Fruit fly (Drosophila melanogaster) whole organism, embryonic: ENCODE measurements around the gene Ccn.

Source experiments
- B-H2 ChIP-seq: fragments of 200-800 bp; sonication (Bioruptor generic); optimal IDR thresholded peaks from 2 replicates; lab custom pipeline; 2018; ENCODE audit warnings: missing biosample characterization, mild to moderate bottlenecking, missing genetic modification characterization
- BEAF-32 ChIP-seq: fragments of 200-800 bp; sonication (Bioruptor generic); optimal IDR thresholded peaks from 3 replicates; lab custom pipeline; 2017; ENCODE audit warnings: missing biosample characterization, missing genetic modification characterization, mild to moderate bottlenecking, moderate library complexity, missing genetic modification reagents
- CG11247 ChIP-seq: fragments of 200-800 bp; sonication (Bioruptor generic); IDR thresholded peaks from 2 replicates; pipeline ENCODE4 v1.3.6; 2022; ENCODE audit warnings: missing biosample characterization, missing genetic modification characterization
- CG12391 ChIP-seq: fragments of 200-800 bp; sonication (Bioruptor generic); optimal IDR thresholded peaks from 3 replicates; lab custom pipeline; 2018; ENCODE audit warnings: missing biosample characterization, mild to moderate bottlenecking, missing genetic modification characterization, moderate library complexity
- CG12744 ChIP-seq: fragments of 200-800 bp; sonication (Bioruptor generic); optimal IDR thresholded peaks from 2 replicates; lab custom pipeline; 2016; ENCODE audit warnings: missing biosample characterization, missing genetic modification characterization
- CG13775 ChIP-seq: fragments of 200-800 bp; sonication (Bioruptor generic); optimal IDR thresholded peaks from 3 replicates; lab custom pipeline; 2017; ENCODE audit warnings: missing biosample characterization, mild to moderate bottlenecking, missing genetic modification characterization
- CG14860 ChIP-seq: fragments of 200-800 bp; sonication (Bioruptor generic); IDR thresholded peaks from 3 replicates; pipeline ENCODE4 v1.3.6; 2022; ENCODE audit warnings: missing biosample characterization, missing genetic modification characterization; ENCODE audit not compliant: partially characterized antibody
- CG16815 ChIP-seq: fragments of 200-800 bp; sonication (Bioruptor generic); optimal IDR thresholded peaks from 3 replicates; lab custom pipeline; 2017; ENCODE audit warnings: missing biosample characterization, mild to moderate bottlenecking, missing genetic modification characterization
- CG2129 ChIP-seq: fragments of 200-800 bp; sonication (Bioruptor generic); IDR thresholded peaks from 2 replicates; pipeline ENCODE4 v1.3.6; 2022; ENCODE audit warnings: missing biosample characterization, missing genetic modification characterization; ENCODE audit not compliant: partially characterized antibody
- CG31224 ChIP-seq: fragments of 200-800 bp; sonication (Bioruptor generic); IDR thresholded peaks from 2 replicates; pipeline ENCODE4 v1.3.6; 2022; ENCODE audit warnings: missing biosample characterization, missing genetic modification characterization
- CG33213 ChIP-seq: fragments of 200-800 bp; sonication (Bioruptor generic); optimal IDR thresholded peaks from 3 replicates; lab custom pipeline; 2016; ENCODE audit warnings: missing biosample characterization, missing genetic modification characterization
- CG3838 ChIP-seq: fragments of 200-800 bp; sonication (Bioruptor generic); optimal IDR thresholded peaks from 3 replicates; lab custom pipeline; 2016; ENCODE audit warnings: missing biosample characterization, missing genetic modification characterization
- CG3847 ChIP-seq: fragments of 200-800 bp; sonication (Bioruptor generic); IDR thresholded peaks from 2 replicates; pipeline ENCODE4 v1.3.6; 2022; ENCODE audit warnings: missing biosample characterization, missing genetic modification characterization
- CG4360 ChIP-seq: fragments of 200-800 bp; sonication (Bioruptor generic); IDR thresholded peaks from 2 replicates; pipeline ENCODE4 v1.3.6; 2022; ENCODE audit warnings: missing biosample characterization, missing genetic modification characterization
- CG4820 ChIP-seq: fragments of 200-800 bp; sonication (Bioruptor generic); optimal IDR thresholded peaks from 3 replicates; lab custom pipeline; 2016; ENCODE audit warnings: missing biosample characterization, missing genetic modification characterization
- CG8478 ChIP-seq: fragments of >200 bp; optimal IDR thresholded peaks from 2 replicates; lab custom pipeline; 2018
- CkIIα-i1 ChIP-seq: fragments of 200-800 bp; sonication (Bioruptor generic); IDR thresholded peaks from 2 replicates; pipeline ENCODE4 v1.3.6; 2022; ENCODE audit warnings: missing biosample characterization, missing genetic modification characterization
- CrebB ChIP-seq: fragments of 200-800 bp; sonication (Bioruptor generic); optimal IDR thresholded peaks from 3 replicates; lab custom pipeline; 2018; ENCODE audit warnings: missing biosample characterization, mild to moderate bottlenecking, missing genetic modification characterization
- Dad ChIP-seq: fragments of 200-800 bp; sonication (Bioruptor generic); optimal IDR thresholded peaks from 3 replicates; lab custom pipeline; 2016; ENCODE audit warnings: missing biosample characterization, missing genetic modification characterization
- Dfd ChIP-seq, 2 experiments: fragments of >200 bp; optimal IDR thresholded peaks; 2 replicates each; lab custom pipeline; 2017; ENCODE audit warnings: missing biosample characterization in 2 of 2, missing genetic modification characterization in 2 of 2
- Dip3 ChIP-seq: fragments of 200-800 bp; sonication (Bioruptor generic); optimal IDR thresholded peaks from 3 replicates; lab custom pipeline; 2016; ENCODE audit warnings: missing biosample characterization, missing genetic modification characterization
- Fer1 ChIP-seq: fragments of 200-800 bp; sonication (Bioruptor generic); optimal IDR thresholded peaks from 2 replicates; lab custom pipeline; 2017; ENCODE audit warnings: missing biosample characterization, mild to moderate bottlenecking, missing genetic modification characterization
- HLH4C ChIP-seq: fragments of 200-800 bp; sonication (Bioruptor generic); IDR thresholded peaks from 3 replicates; pipeline ENCODE4 v1.3.6; 2022; ENCODE audit warnings: missing biosample characterization, missing genetic modification characterization; ENCODE audit not compliant: partially characterized antibody
- Hand ChIP-seq: fragments of 200-800 bp; sonication (Bioruptor generic); optimal IDR thresholded peaks from 2 replicates; lab custom pipeline; 2017; ENCODE audit warnings: mild to moderate bottlenecking, missing biosample characterization, missing genetic modification reagents, missing genetic modification characterization
- Hsf ChIP-seq: fragments of 200-800 bp; sonication (Bioruptor generic); optimal IDR thresholded peaks from 3 replicates; lab custom pipeline; 2016; ENCODE audit warnings: missing biosample characterization, missing genetic modification characterization
- Kr ChIP-seq: fragments of 200-800 bp; sonication (Bioruptor generic); optimal IDR thresholded peaks from 2 replicates; lab custom pipeline; 2017; ENCODE audit warnings: missing biosample characterization, mild to moderate bottlenecking, missing genetic modification characterization
- Mad ChIP-seq: fragments of 200-800 bp; sonication (Bioruptor generic); optimal IDR thresholded peaks from 2 replicates; lab custom pipeline; 2016; ENCODE audit warnings: missing biosample characterization, missing genetic modification characterization
- Meics ChIP-seq: fragments of 200-800 bp; sonication (Bioruptor generic); optimal IDR thresholded peaks from 2 replicates; lab custom pipeline; 2017; ENCODE audit warnings: missing biosample characterization, mild to moderate bottlenecking, missing genetic modification characterization
- Nf-YA ChIP-seq: fragments of 200-800 bp; sonication (Bioruptor generic); IDR thresholded peaks from 2 replicates; pipeline ENCODE4 v1.3.6; 2022; ENCODE audit warnings: missing biosample characterization, missing genetic modification characterization
- NfI ChIP-seq: fragments of 200-800 bp; sonication (Bioruptor generic); optimal IDR thresholded peaks from 3 replicates; lab custom pipeline; 2018; ENCODE audit warnings: missing biosample characterization, mild to moderate bottlenecking, missing genetic modification characterization, moderate library complexity
- Pdp1 ChIP-seq, 2 experiments: fragments of 200-800 bp; sonication (Bioruptor generic); optimal IDR thresholded peaks; 3 replicates each; lab custom pipeline; 2016; ENCODE audit warnings: missing biosample characterization in 2 of 2, missing genetic modification characterization in 2 of 2, mild to moderate bottlenecking in 1 of 2, moderate library complexity in 1 of 2
- Sry-β ChIP-seq: fragments of 200-800 bp; sonication (Bioruptor generic); optimal IDR thresholded peaks from 2 replicates; lab custom pipeline; 2018; ENCODE audit warnings: missing biosample characterization, mild to moderate bottlenecking, missing genetic modification characterization, moderate library complexity
- al ChIP-seq: fragments of 200-800 bp; sonication (Bioruptor generic); IDR thresholded peaks from 2 replicates; pipeline ENCODE4 v1.3.6; 2022; ENCODE audit warnings: missing biosample characterization, missing genetic modification characterization
- bsh ChIP-seq, 2 experiments: fragments of 200-800 bp; sonication (Bioruptor generic); optimal IDR thresholded peaks; 2 replicates each; lab custom pipeline; 2017 to 2018; ENCODE audit warnings: mild to moderate bottlenecking in 2 of 2, missing biosample characterization in 2 of 2, missing genetic modification characterization in 2 of 2, moderate library complexity in 1 of 2
- chm ChIP-seq: fragments of 200-800 bp; sonication (Bioruptor generic); IDR thresholded peaks from 2 replicates; pipeline ENCODE4 v1.3.6; 2022; ENCODE audit warnings: missing biosample characterization, missing genetic modification characterization
- ci ChIP-seq: fragments of 200-800 bp; sonication (Bioruptor generic); IDR thresholded peaks from 3 replicates; pipeline ENCODE4 v1.3.6; 2022; ENCODE audit warnings: missing biosample characterization, missing genetic modification characterization
- en ChIP-seq: fragments of 200-800 bp; sonication (Bioruptor generic); optimal IDR thresholded peaks from 2 replicates; lab custom pipeline; 2016; ENCODE audit warnings: missing biosample characterization, missing genetic modification characterization
- eve ChIP-seq, 2 experiments: fragments of >200 bp; optimal IDR thresholded peaks; 2 replicates each; lab custom pipeline; 2017; ENCODE audit warnings: missing biosample characterization in 2 of 2, missing genetic modification characterization in 2 of 2
- eyg ChIP-seq: fragments of 200-800 bp; sonication (Bioruptor generic); optimal IDR thresholded peaks from 3 replicates; lab custom pipeline; 2016; ENCODE audit warnings: missing biosample characterization, missing genetic modification characterization
- fd96Cb ChIP-seq: fragments of 200-800 bp; sonication (Bioruptor generic); optimal IDR thresholded peaks from 2 replicates; lab custom pipeline; 2018; ENCODE audit warnings: missing biosample characterization, mild to moderate bottlenecking, missing genetic modification characterization, moderate library complexity
- gfzf ChIP-seq: fragments of 200-800 bp; sonication (Bioruptor generic); optimal IDR thresholded peaks from 2 replicates; lab custom pipeline; 2016; ENCODE audit warnings: missing biosample characterization, mild to moderate bottlenecking, missing genetic modification characterization, moderate library complexity
- ind ChIP-seq: fragments of 200-800 bp; sonication (Bioruptor generic); optimal IDR thresholded peaks from 3 replicates; lab custom pipeline; 2016; ENCODE audit warnings: missing biosample characterization, missing genetic modification characterization
- lilli ChIP-seq: fragments of 200-800 bp; sonication (Bioruptor generic); optimal IDR thresholded peaks from 3 replicates; lab custom pipeline; 2016; ENCODE audit warnings: missing biosample characterization, missing genetic modification characterization
- mld ChIP-seq: fragments of 200-800 bp; sonication (Bioruptor generic); IDR thresholded peaks from 3 replicates; pipeline ENCODE4 v1.3.6; 2022; ENCODE audit warnings: missing biosample characterization, missing genetic modification characterization; ENCODE audit not compliant: partially characterized antibody
- p53 ChIP-seq: fragments of 200-800 bp; sonication (Bioruptor generic); optimal IDR thresholded peaks from 2 replicates; lab custom pipeline; 2016; ENCODE audit warnings: missing biosample characterization, missing genetic modification characterization
- pros ChIP-seq: fragments of 200-800 bp; sonication (Bioruptor generic); optimal IDR thresholded peaks from 3 replicates; lab custom pipeline; 2019; ENCODE audit warnings: missing biosample characterization, mild to moderate bottlenecking, missing genetic modification characterization, moderate library complexity
- pum ChIP-seq: fragments of 200-800 bp; sonication (Bioruptor generic); optimal IDR thresholded peaks from 2 replicates; lab custom pipeline; 2016; ENCODE audit warnings: missing biosample characterization, missing genetic modification characterization
- so ChIP-seq: fragments of 200-800 bp; sonication (Bioruptor generic); IDR thresholded peaks from 3 replicates; pipeline ENCODE4 v1.3.6; 2022; ENCODE audit warnings: missing biosample characterization, missing genetic modification characterization

Gene Ccn

dm6 chr3L:17757156-17758083 is 67.6 kb downstream of the Ccn start (continued):
- peak; percentile 83 for TF ChIP-seq CG4820 (GFP tag; lab: Kevin White, UChicago)
- TF ChIP-seq Nf-YA (GFP tag; lab: Robert Waterston, UW), result no peak; the same call in 1 of the 2 replicates
- TF ChIP-seq Hsf (GFP tag; lab: Kevin White, UChicago), result peak; percentile 73
- 0 out of 3 replicates have a peak, but pooled peaks have one; percentile 13 for TF ChIP-seq ci (GFP tag; lab: Robert Waterston, UW)
- TF ChIP-seq CG13775 (GFP tag; lab: Kevin White, UChicago), result peak; percentile 86
- TF ChIP-seq CrebB (tag; lab: Kevin White, UChicago), result no peak
- peak; percentile 31; the same call in 1 of the 2 replicates for TF ChIP-seq chm (GFP tag; lab: Robert Waterston, UW)
- TF ChIP-seq Dip3 (GFP tag; lab: Kevin White, UChicago), result no peak
- TF ChIP-seq CG3838, result peak; percentile 38
- peak in 1 of 2 experiments; percentile 88 for TF ChIP-seq bsh (GFP tag; optimal IDR thresholded peaks at IDR 0.05; lab: Kevin White, UChicago)
- 0 out of 2 replicates have a peak, but pooled peaks have one; percentile 23 for TF ChIP-seq CG11247 (GFP tag; lab: Robert Waterston, UW)
- peak; percentile 5 for TF ChIP-seq NfI (GFP tag; lab: Kevin White, UChicago)
- peak; percentile 6 for TF ChIP-seq en
- TF ChIP-seq CG16815 (GFP tag; lab: Kevin White, UChicago), result peak; percentile 86
- TF ChIP-seq al (GFP tag; lab: Robert Waterston, UW), result no peak
- TF ChIP-seq CG14860, result no peak
- no peak for TF ChIP-seq mld (GFP tag; lab: Robert Waterston, UW)
- TF ChIP-seq HLH4C, result no peak; the same call in 2 of the 3 replicates
- TF ChIP-seq lilli (GFP tag; lab: Kevin White, UChicago), result peak; percentile 45
- no peak for TF ChIP-seq p53 (GFP tag; lab: Kevin White, UChicago)
- TF ChIP-seq B-H2 (GFP tag; lab: Kevin White, UChicago), result no peak
- no peak for TF ChIP-seq Fer1 (GFP tag; lab: Kevin White, UChicago)
- no peak for TF ChIP-seq CG31224 (GFP tag; lab: Robert Waterston, UW)
- no peak for TF ChIP-seq BEAF-32
- peak; percentile 35 to 92 for TF ChIP-seq eve (GFP tag; optimal IDR thresholded peaks at IDR 0.05; lab: Kevin White, UChicago)
- peak; percentile 36 for TF ChIP-seq Hand
- no peak for TF ChIP-seq CG2129 (GFP tag; lab: Robert Waterston, UW)
- TF ChIP-seq CG8478 (lab: Kevin White, UChicago), result no peak
- TF ChIP-seq Kr (GFP tag; lab: Kevin White, UChicago), result peak; percentile 73
- peak; percentile 49 for TF ChIP-seq ind (GFP tag; lab: Kevin White, UChicago)
- peak; percentile 86 for TF ChIP-seq fd96Cb (tag; lab: Kevin White, UChicago)
- peak; percentile 29 for TF ChIP-seq Meics
- TF ChIP-seq Mad (GFP tag; lab: Kevin White, UChicago), result peak; percentile 45
- peak; percentile 17 for TF ChIP-seq Sry-β
- TF ChIP-seq eyg (GFP tag; lab: Kevin White, UChicago), result no peak
- TF ChIP-seq Pdp1 (GFP tag; optimal IDR thresholded peaks at IDR 0.05; lab: Kevin White, UChicago), result peak; percentile 59 to 65
- TF ChIP-seq CG3847, result no peak
- peak; percentile 28; the same call in 1 of the 2 replicates for TF ChIP-seq CG4360 (GFP tag; lab: Robert Waterston, UW)
- TF ChIP-seq pum (GFP tag; lab: Kevin White, UChicago), result peak; percentile 74
- TF ChIP-seq Dfd (GFP tag; optimal IDR thresholded peaks at IDR 0.05; lab: Kevin White, UChicago), result no peak
- no peak for TF ChIP-seq gfzf
- peak; percentile 88 for TF ChIP-seq CG12391
- no peak for TF ChIP-seq CkIIα-i1 (GFP tag; lab: Robert Waterston, UW)
- TF ChIP-seq pros (GFP tag; lab: Kevin White, UChicago), result peak; percentile 88
- TF ChIP-seq CG33213, result peak; percentile 1
- TF ChIP-seq so (GFP tag; lab: Robert Waterston, UW), result peak; percentile 40; the same call in 2 of the 3 replicates
- no peak for TF ChIP-seq Dad (GFP tag; lab: Kevin White, UChicago)
- TF ChIP-seq CG12744, result no peak
